Fruit fly (Drosophila melanogaster) whole organism, wandering third instar larva: ENCODE measurements around the gene CG45486.
"Not testable (repeated sequence)": the region's sequence is repeated elsewhere in the genome, so short reads cannot be mapped to it uniquely, and the experiment has no call there.

Experiments
- CrebA ChIP-seq: fragments of 200-800 bp; sonication (Bioruptor generic); optimal IDR thresholded peaks from 2 replicates; lab custom pipeline; 2016; ENCODE audit warnings: missing biosample characterization, mild to moderate bottlenecking, missing genetic modification characterization, borderline replicate concordance
- Hnf4 ChIP-seq: fragments of 200-800 bp; sonication (Bioruptor generic); optimal IDR thresholded peaks from 2 replicates; lab custom pipeline; 2016; ENCODE audit warnings: missing biosample characterization, mild to moderate bottlenecking, missing genetic modification characterization
- Sp1 ChIP-seq: fragments of 200-800 bp; sonication (Bioruptor generic); optimal IDR thresholded peaks from 3 replicates; lab custom pipeline; 2019; ENCODE audit warnings: missing biosample characterization, mild to moderate bottlenecking, missing genetic modification characterization, moderate library complexity
- fru ChIP-seq: fragments of 200-800 bp; sonication (Bioruptor generic); optimal IDR thresholded peaks from 3 replicates; lab custom pipeline; 2016; ENCODE audit warnings: missing biosample characterization, mild to moderate bottlenecking, missing genetic modification characterization
- h ChIP-seq: fragments of 200-800 bp; sonication (Bioruptor generic); optimal IDR thresholded peaks from 3 replicates; lab custom pipeline; 2016; ENCODE audit warnings: missing biosample characterization, mild to moderate bottlenecking, missing genetic modification characterization
- woc ChIP-seq: sonication (Bioruptor generic); optimal IDR thresholded peaks from 2 replicates; lab custom pipeline; 2016; ENCODE audit warnings: missing biosample characterization, mild to moderate bottlenecking, missing genetic modification characterization

dm6 chrX:19920335-19920734, 10.4 kb upstream of the CG45486 start, which contains the start of gene CG45488:
- TF ChIP-seq CrebA (GFP tag; lab: Kevin White, UChicago); Hnf4 (GFP tag; lab: Kevin White, UChicago); h; Sp1; fru (GFP tag; lab: Kevin White, UChicago); woc (GFP tag; lab: Kevin White, UChicago): not testable (repeated sequence)
